Fruit fly (Drosophila melanogaster): ENCODE results near the gene Fbp1.

Fbp1 gene

DNA sequence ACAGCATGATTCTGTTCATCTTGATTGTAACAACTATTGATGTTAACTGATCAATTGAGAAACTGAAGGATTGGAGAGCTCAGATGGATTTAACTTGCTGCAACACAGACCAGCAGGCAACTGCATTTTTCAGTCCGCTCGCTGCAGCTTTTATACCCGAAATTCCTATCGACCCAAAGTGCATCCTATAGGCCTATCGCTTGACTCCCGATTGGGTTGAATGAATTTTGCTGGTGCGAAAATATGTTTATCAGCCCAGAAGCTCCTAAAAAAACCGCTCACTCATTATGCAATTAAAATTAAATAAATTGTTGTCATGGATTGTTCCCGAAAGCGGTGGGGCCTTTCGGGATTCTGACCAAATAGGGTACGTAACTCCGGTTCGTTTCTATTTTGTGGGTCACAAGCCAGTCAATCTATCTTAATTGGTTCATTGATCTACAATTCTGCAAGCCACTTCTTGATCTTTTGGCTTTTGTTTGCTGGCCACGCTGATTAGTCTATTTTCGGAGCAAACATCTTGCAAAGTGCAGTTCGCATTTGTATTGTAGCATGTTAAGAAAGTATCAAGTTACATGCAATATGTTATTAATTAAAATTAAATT lies at the start of gene Fbp1:
TSS of gene Fbp1 (minus strand) at position 113 of the 605 bp plus-strand sequence.
- no peak for TF ChIP-seq CG8478 (optimal IDR thresholded peaks at IDR 0.05)

DNA sequence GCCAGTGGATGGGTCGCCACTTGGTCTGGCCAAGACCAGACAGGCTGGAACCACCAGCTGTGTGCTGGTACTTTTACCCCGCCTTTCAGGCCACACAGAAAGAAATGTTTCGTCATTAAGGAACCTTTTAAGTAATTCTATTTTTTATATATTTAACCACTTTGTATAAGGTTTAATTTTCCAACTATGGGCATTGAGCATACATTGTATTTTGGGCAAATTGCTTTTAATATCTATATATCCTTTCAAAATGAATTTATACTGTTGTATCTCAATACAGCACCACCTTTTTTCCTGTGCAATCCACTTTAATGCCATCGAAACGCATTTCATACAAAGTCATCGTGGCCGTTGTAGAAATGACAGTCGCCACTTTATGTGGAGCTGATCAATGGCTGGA lies 48.5 kb upstream of the Fbp1 start:
- no peak for TF ChIP-seq CG8478 (optimal IDR thresholded peaks at IDR 0.05)

DNA sequence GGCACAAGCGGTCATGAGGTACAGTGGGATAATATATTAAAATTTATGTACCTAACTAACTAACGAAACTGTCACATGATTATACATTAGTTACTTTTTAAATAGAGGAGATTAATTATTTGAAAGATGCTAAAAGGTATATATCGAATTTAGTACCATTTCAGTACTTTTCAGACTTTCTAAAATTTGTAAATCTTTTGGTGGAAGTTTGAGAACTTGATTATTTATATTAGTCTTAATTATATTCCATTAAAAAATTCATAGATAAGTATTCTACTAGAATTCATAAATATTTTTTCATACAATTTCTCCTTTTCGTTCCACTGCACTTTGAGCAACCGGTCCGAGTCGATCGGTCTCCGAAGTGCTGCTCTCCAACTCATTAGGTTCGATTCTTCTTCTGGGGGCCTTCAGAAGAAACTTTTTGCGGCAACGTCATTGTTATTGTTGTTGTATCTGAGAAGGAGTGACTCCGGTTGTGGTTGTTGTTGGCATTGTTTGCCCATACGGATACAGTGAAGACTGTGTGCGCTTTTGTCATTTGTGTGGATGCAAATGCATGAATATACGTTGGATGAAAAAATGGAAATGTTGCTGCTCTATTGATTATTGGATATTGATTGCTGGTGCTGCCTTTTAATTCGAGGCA lies 47.9 kb upstream of the Fbp1 start:
- no peak for TF ChIP-seq CTCF (optimal IDR thresholded peaks at IDR 0.05)
- TF ChIP-seq CG8478 (optimal IDR thresholded peaks at IDR 0.05), result no peak

DNA sequence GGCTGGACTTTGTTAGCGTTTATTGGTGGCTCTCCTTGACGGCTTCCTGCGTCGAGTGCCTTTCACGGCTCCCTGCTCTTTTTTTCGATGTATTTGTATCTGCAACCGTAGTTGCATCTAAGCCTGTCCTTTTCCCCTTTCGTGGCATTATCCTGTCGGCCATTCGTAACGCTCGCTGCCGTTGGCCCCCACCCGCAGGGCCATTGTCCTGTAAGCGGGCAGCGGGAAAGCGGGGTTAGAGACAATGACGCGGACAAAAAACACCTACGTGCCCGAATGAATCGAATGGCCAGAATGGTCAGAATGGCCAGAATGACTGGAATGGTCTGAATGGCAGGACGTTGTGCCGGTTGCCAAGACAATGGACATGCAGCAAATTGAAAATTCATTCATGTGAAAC lies 37.6 kb upstream of the Fbp1 start:
- TF ChIP-seq CG8478 (optimal IDR thresholded peaks at IDR 0.05) (no peak), CTCF (optimal IDR thresholded peaks at IDR 0.05) (no peak)

DNA sequence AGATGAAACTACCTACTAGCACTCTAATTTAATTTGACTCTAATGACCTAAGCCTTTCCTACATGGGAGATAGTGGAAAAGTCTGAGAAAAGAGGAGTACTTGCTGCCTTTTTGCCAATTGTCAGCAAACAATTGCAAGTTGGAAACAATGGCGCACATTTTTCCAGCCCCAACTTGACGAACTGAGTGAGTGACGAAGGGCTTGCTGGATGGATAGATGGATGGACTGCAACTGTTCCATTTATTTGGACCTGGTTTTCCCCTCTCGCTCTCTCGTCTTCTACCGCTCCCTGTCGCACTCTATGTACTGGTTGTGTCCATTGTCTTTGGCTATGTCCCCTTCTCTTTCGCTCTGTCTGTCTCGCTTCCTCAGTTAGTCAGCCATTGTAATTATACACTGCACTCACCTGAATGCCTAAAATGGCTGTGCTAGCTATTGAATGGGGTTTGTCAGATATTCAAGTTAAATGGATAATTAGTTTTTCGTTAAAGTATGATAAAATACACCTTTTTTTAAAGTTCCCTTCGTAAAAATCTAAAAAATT lies 35.1 kb upstream of the Fbp1 start:
- peak in 1 of 2 experiments; percentile 6 for TF ChIP-seq CTCF (optimal IDR thresholded peaks at IDR 0.05)
- TF ChIP-seq CG8478 (optimal IDR thresholded peaks at IDR 0.05), result no peak

DNA sequence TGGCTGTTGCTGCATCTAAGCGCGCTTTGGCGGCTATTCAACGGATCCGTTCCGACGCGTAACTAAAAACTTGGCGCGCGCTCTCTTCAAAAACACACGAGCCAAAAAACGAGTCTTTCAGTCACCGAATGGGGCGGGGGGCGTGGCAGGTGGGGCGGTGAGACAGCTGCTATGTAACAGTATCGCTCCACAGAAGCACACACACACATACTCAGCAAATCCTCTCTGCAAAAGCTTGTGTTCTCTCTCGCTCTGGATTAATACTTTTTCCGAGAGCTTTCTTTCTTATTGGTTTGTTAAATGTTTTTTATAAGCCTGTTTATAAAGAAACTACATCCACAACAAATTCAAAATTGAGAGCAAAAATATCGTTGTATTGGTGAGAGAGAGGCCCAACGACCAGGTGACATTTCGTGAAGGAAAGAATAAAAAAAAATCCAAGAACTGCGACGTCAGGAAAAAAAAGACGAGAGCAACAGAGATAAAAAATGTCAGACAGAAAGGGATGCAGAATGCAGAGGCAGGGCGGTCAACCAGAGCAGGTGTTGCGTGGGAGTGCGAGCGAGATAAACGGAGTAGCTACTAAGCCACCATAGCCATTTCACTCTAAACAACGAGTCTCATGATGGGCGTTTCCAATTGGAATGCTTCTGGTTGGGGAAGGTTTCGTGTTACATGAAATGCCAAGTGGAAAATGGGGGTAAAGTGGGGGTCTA lies 33.6 kb upstream of the Fbp1 start, which contains the start of gene Sox21b:
TSS of gene Sox21b (minus strand) at position 51 of the 716 bp plus-strand sequence.
- peak; percentile 59 for TF ChIP-seq CG8478 (optimal IDR thresholded peaks at IDR 0.05)
- TF ChIP-seq CTCF (optimal IDR thresholded peaks at IDR 0.05), result peak; percentile 55 to 57

DNA sequence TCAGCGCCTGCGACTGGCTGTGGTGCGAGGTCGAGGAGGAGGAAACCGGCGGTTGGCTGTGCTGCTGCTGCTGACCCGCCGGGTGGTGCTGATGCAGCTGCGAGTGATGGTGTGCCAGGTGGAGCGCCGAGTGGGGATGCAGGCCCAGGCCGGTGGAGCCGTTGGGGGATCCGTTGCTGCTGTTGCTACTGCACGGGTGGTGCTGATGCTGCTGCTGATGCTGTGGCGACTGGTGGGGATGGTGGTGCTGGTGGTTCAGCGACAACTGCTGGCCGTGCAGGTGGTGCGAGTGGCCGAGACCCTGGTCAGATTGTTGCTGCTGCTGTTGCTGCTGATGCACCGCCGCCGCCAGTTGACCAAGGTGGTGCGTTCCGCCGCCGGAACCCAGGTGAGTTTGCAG lies 27.8 kb upstream of the Fbp1 start:
- no peak for TF ChIP-seq CG8478 (optimal IDR thresholded peaks at IDR 0.05)
- TF ChIP-seq CTCF (optimal IDR thresholded peaks at IDR 0.05), result no peak

DNA sequence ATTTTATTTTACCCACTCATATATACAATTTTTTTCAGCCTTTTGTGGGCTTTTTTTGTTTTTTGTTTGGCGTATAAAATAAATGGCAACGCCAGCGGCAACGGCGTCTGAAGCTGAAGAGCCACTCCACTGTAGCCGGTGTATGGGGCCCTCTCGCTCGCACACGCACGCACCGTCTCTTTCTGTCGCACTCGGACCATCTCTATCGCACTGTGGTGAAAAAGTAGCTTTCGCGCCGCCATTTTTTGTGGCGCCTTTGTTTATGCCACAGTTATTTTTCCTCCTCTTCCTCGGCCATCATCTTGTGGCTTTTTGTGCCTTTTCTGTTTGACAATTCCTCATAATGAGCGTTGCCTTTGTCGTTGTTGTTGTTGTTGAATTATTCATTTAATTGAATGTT lies 24.2 kb upstream of the Fbp1 start:
- no peak for TF ChIP-seq CG8478 (optimal IDR thresholded peaks at IDR 0.05)
- TF ChIP-seq CTCF (optimal IDR thresholded peaks at IDR 0.05), result no peak

DNA sequence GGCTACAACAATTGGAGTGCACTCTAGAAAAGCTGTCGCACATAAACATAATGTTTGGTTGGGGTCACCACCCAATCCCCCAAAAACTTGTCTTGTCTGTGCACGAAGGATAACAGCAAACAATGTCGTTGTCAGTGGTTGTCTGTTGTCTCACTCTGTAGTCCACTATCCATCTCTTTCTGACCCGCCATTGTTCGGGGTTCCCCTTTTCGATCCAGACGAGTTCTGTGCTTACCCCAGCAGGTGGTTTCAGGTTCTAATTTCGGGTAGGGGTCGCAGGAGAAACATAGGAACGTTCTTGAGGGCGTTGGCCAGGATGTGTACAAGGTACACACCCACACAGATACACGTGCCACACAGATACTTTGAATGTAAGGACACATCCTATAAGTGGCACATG lies 20.9 kb upstream of the Fbp1 start:
- no peak for TF ChIP-seq CTCF (optimal IDR thresholded peaks at IDR 0.05)
- TF ChIP-seq CG8478 (optimal IDR thresholded peaks at IDR 0.05), result no peak

DNA sequence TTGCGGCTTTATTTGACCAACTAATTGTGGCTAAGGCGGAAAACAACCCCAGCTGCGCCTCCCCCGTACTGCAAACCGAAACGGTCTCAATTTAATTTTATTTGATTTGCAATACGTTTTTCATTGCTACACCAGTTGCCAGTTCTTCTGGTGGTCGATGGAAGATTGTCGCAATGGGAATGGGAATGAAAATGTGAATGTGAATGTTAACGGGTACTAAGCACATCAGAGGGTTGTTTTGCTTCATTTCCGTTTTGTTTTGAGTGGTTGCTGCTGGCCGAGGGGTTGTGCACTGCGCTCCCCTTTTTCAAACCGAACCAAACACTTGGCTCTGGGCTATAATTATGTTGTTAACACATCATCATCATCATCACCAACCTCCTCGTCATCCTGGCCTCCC lies 16.2 kb upstream of the Fbp1 start:
- TF ChIP-seq CG8478 (optimal IDR thresholded peaks at IDR 0.05) (no peak), CTCF (optimal IDR thresholded peaks at IDR 0.05) (no peak)

DNA sequence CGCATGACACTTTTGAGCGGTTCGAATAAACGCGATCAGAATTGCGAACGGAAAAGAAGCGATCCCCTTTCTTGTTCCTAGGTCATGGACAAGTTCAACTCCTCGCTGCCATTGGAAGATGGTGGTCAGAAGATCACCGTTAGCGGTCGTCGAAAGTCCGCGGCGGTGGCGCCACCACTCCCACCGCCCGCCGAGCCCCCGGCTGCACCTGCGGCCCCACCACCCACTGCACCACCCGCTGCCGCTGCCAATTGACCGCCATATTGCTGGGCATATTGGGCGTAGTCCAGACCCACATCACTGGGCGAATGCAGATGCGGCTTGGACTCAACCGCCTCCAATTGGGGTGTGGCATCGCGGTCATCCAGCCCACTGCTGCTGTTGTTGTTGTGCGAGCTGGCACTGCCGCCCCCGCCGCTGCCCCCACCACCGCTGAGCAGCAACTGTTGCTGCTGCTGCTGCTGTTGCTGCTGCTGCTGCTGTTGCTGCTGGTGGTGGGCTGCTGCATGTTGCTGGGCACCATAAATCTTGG lies 15.1 kb upstream of the Fbp1 start:
- TF ChIP-seq CTCF (optimal IDR thresholded peaks at IDR 0.05) (no peak), CG8478 (optimal IDR thresholded peaks at IDR 0.05) (no peak)

DNA sequence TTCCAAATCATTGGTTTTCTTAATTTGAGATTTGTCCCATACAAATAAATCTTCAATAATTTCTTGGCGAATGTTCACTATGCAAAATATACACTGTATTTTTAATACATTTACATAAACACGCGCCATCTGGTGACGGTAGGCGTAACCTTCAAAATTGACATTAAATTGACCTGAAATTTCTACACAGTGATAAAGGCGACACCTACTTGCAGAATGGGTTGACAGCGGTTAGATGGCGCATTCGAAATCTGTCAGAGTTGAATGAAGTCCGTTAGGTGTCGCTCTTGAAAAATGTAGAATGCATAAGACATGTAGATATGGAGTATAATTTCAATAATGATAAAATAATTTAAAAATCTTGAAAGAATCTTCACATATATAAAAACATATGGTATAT lies 13.6 kb upstream of the Fbp1 start:
- TF ChIP-seq CTCF (optimal IDR thresholded peaks at IDR 0.05), result peak; percentile 99 to 100
- no peak for TF ChIP-seq CG8478 (optimal IDR thresholded peaks at IDR 0.05)

DNA sequence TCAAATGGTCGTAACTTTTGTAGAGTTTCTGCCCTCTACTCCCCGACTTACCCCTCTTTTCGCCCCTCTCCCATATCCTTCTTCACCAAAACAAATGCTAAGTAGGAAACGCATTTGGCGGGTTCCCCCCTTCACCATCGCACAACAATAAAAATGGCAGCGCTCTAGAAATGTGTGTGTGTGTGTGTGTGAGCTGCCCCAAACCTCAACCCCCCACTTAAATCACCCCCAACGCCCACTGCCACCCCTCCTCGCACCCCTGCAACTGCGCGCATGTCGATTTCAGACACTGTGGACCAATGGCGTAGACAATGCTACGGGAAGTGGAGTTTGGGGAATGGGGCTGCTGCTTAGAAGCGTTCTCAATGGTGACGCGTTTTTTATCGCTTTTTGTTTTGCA lies 12.0 kb upstream of the Fbp1 start:
- no peak for TF ChIP-seq CG8478 (optimal IDR thresholded peaks at IDR 0.05)
- no peak for TF ChIP-seq CTCF (optimal IDR thresholded peaks at IDR 0.05)

DNA sequence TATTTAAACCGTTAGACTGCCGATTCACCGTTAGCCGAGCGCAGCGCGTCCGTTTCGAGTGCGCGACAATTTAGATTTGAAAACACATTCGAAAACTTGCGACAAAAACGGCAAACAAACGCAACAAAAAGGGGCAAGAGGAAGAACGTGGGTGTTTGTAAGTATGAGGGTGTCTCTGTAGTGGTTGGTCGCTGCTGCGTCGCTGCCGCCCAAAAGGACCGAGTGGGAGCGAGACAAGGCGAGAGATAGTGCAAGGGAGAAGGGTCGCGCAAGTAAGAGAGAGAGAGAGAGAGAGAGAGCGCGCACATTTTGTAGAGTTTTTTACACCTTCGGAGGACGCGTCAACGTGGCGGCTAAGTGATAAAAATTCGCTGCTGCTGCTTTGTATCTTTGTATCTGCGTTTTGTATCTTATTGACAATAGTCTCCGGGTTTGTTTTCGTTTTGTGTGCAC lies 10.2 kb upstream of the Fbp1 start, which contains the start of gene Sox21a:
TSS of gene Sox21a (minus strand) at position 51 of the 453 bp plus-strand sequence.
- TF ChIP-seq CTCF (optimal IDR thresholded peaks at IDR 0.05) (peak in 1 of 2 experiments; percentile 24), CG8478 (optimal IDR thresholded peaks at IDR 0.05) (no peak)

DNA sequence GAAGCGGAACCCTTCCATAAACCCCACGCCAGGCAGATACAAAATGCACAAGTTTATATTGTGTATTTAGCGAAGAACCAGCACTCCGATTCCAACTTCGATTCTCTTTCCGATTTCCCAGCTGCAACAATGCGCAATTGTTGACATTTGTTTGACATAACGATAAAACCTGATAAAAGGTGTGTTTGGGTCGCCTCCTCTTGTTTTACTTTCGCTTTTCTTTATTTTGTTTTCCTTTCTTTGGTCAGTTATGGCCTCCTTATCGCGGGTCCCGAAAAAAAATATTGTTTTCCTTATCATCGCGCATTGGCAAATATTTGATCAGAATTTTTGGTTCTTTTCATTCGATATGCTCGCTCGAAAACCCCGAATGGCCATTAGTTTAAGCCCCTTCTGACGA lies 7.1 kb upstream of the Fbp1 start:
- TF ChIP-seq CTCF (optimal IDR thresholded peaks at IDR 0.05) (no peak), CG8478 (optimal IDR thresholded peaks at IDR 0.05) (no peak)

Data from S2 (cell line).